Fruit fly (Drosophila melanogaster) whole organism, embryonic: ENCODE measurements around the gene trio.

Source experiments
- Ada2b ChIP-seq: fragments of 200-800 bp; sonication (Bioruptor generic); IDR thresholded peaks from 2 replicates; pipeline ENCODE4 v1.3.6; 2022; ENCODE audit warnings: missing biosample characterization, missing genetic modification characterization
- CG11695 ChIP-seq: fragments of 200-800 bp; sonication (Bioruptor generic); IDR thresholded peaks from 3 replicates; pipeline ENCODE4 v1.3.6; 2022; ENCODE audit warnings: missing biosample characterization, missing genetic modification characterization
- CrebB ChIP-seq: fragments of 200-800 bp; sonication (Bioruptor generic); optimal IDR thresholded peaks from 3 replicates; lab custom pipeline; 2018; ENCODE audit warnings: missing biosample characterization, mild to moderate bottlenecking, missing genetic modification characterization
- MBD-R2 ChIP-seq: fragments of 200-800 bp; sonication (Bioruptor generic); IDR thresholded peaks from 2 replicates; pipeline ENCODE4 v1.3.6; 2022; ENCODE audit warnings: missing biosample characterization, missing genetic modification characterization
- Sin3A ChIP-seq: fragments of >200 bp; optimal IDR thresholded peaks from 2 replicates; lab custom pipeline; 2018
- cad ChIP-seq: fragments of >200 bp; optimal IDR thresholded peaks from 2 replicates; lab custom pipeline; 2017; ENCODE audit warnings: missing biosample characterization, missing genetic modification characterization
- cas ChIP-seq: fragments of 200-800 bp; sonication (Bioruptor generic); IDR thresholded peaks from 2 replicates; pipeline ENCODE4 v1.3.6; 2022; ENCODE audit warnings: missing biosample characterization, missing genetic modification characterization

dm6 chr3L:1032569-1032968 lies 2.1 kb downstream of the trio start:
- no peak for TF ChIP-seq cas (GFP tag; lab: Robert Waterston, UW)
- TF ChIP-seq cad = no peak
- peak; percentile 43; the same call in 1 of the 2 replicates for TF ChIP-seq MBD-R2 (GFP tag; lab: Robert Waterston, UW)
- TF ChIP-seq CG11695 (GFP tag; lab: Robert Waterston, UW) = peak; percentile 74; the same call in 1 of the 3 replicates
- TF ChIP-seq Ada2b (GFP tag; lab: Robert Waterston, UW) = peak; percentile 83
- TF ChIP-seq CrebB = peak; percentile 10
- no peak for TF ChIP-seq Sin3A (lab: Kevin White, UChicago)
